Worm (Caenorhabditis elegans) whole organism, young adult: ENCODE results near the gene Y52E8A.1.
A peak's percentile ranks its signal among the peaks of the same experiment; 100 is the strongest.

Experiments used
- B0035.1 ChIP-seq: sonication (generic microtip); optimal IDR thresholded peaks from 2 replicates; lab custom pipeline; 2016; ENCODE audit warnings: missing genetic modification characterization, mild to moderate bottlenecking, missing compliant biosample characterization, missing genotype, missing genetic modification reagents
- F10E7.11 ChIP-seq: sonication (generic microtip); optimal IDR thresholded peaks from 2 replicates; lab custom pipeline; 2017; ENCODE audit warnings: mild to moderate bottlenecking, missing genetic modification characterization, moderate library complexity, missing compliant biosample characterization
- F33H1.4 ChIP-seq: fragments of 200-800 bp; sonication (Bioruptor generic); IDR thresholded peaks from 2 replicates; pipeline ENCODE4 v1.3.6; 2022; ENCODE audit warnings: missing genetic modification reagents, missing genetic modification characterization, missing compliant biosample characterization
- F39B2.1 ChIP-seq: fragments of 200-800 bp; sonication (Bioruptor generic); IDR thresholded peaks from 2 replicates; pipeline ENCODE4 v1.3.6; 2022; ENCODE audit warnings: missing genetic modification reagents, missing genetic modification characterization, missing compliant biosample characterization
- F49E8.2 ChIP-seq: sonication (generic microtip); optimal IDR thresholded peaks from 3 replicates; lab custom pipeline; 2017; ENCODE audit warnings: missing genetic modification characterization, mild to moderate bottlenecking, missing compliant biosample characterization, antibody characterized with exemption, moderate library complexity; ENCODE audit not compliant: insufficient read depth
- F52B5.7 ChIP-seq: sonication (generic microtip); optimal IDR thresholded peaks from 2 replicates; lab custom pipeline; 2016; ENCODE audit warnings: mild to moderate bottlenecking, missing genetic modification characterization, missing compliant biosample characterization
- F57C9.4 ChIP-seq: sonication (generic microtip); optimal IDR thresholded peaks from 2 replicates; lab custom pipeline; 2017; ENCODE audit warnings: mild to moderate bottlenecking, missing genetic modification characterization, missing compliant biosample characterization
- K11D2.4 ChIP-seq: fragments of 200-800 bp; sonication (Bioruptor generic); IDR thresholded peaks from 2 replicates; pipeline ENCODE4 v1.3.6; 2022; ENCODE audit warnings: missing genetic modification reagents, missing genetic modification characterization, missing compliant biosample characterization
- K12H6.12 ChIP-seq: fragments of 200-800 bp; sonication (Bioruptor generic); optimal IDR thresholded peaks from 2 replicates; lab custom pipeline; 2018; ENCODE audit warnings: mild to moderate bottlenecking, missing genetic modification characterization, missing compliant biosample characterization
- T26A5.8 ChIP-seq: sonication (generic microtip); optimal IDR thresholded peaks from 2 replicates; lab custom pipeline; 2016; ENCODE audit warnings: missing genetic modification characterization, missing compliant biosample characterization
- Y67H2A.10 ChIP-seq: fragments of 200-800 bp; sonication (Bioruptor generic); conservative IDR thresholded peaks from 2 replicates; pipeline ENCODE4 v1.3.6; 2022; ENCODE audit warnings: missing genetic modification reagents, missing genetic modification characterization, missing compliant biosample characterization
- Y79H2A.3 ChIP-seq: fragments of 200-800 bp; sonication (Bioruptor generic); conservative IDR thresholded peaks from 2 replicates; pipeline ENCODE4 v1.3.6; 2022; ENCODE audit warnings: missing genetic modification reagents, missing genetic modification characterization, missing compliant biosample characterization
- Y95B8A.8 ChIP-seq: fragments of 200-800 bp; sonication (Bioruptor generic); IDR thresholded peaks from 2 replicates; pipeline ENCODE4 v1.3.6; 2022; ENCODE audit warnings: missing genetic modification reagents, missing genetic modification characterization, missing compliant biosample characterization
- ZK185.1 ChIP-seq: sonication (generic microtip); optimal IDR thresholded peaks from 2 replicates; lab custom pipeline; 2016; ENCODE audit warnings: mild to moderate bottlenecking, missing genetic modification characterization, missing compliant biosample characterization; ENCODE audit not compliant: poor library complexity, severe bottlenecking
- akir-1 ChIP-seq: fragments of 200-800 bp; sonication (Bioruptor generic); optimal IDR thresholded peaks from 2 replicates; lab custom pipeline; 2018; ENCODE audit warnings: mild to moderate bottlenecking, missing genetic modification characterization, moderate library complexity, missing compliant biosample characterization
- attf-3 ChIP-seq: fragments of 200-800 bp; sonication (Bioruptor generic); conservative IDR thresholded peaks from 2 replicates; pipeline ENCODE4 v1.3.6; 2022; ENCODE audit warnings: missing genetic modification reagents, missing genetic modification characterization, missing compliant biosample characterization
- bed-2 ChIP-seq: fragments of 200-800 bp; sonication (Bioruptor generic); IDR thresholded peaks from 2 replicates; pipeline ENCODE4 v1.3.6; 2022; ENCODE audit warnings: missing genetic modification reagents, missing genetic modification characterization, missing compliant biosample characterization
- ccch-3 ChIP-seq: fragments of 200-800 bp; sonication (Bioruptor generic); optimal IDR thresholded peaks from 2 replicates; lab custom pipeline; 2018; ENCODE audit warnings: mild to moderate bottlenecking, missing genetic modification characterization, missing compliant biosample characterization
- ceh-40 ChIP-seq: fragments of 200-800 bp; sonication (Bioruptor generic); IDR thresholded peaks from 2 replicates; pipeline ENCODE4 v1.3.6; 2022; ENCODE audit warnings: missing genetic modification characterization, missing compliant biosample characterization
- ceh-79 ChIP-seq: sonication (generic microtip); optimal IDR thresholded peaks from 2 replicates; lab custom pipeline; 2017; ENCODE audit warnings: mild to moderate bottlenecking, missing genetic modification characterization, missing compliant biosample characterization
- ceh-91 ChIP-seq: fragments of 200-800 bp; sonication (Bioruptor generic); IDR thresholded peaks from 2 replicates; pipeline ENCODE4 v1.3.6; 2022; ENCODE audit warnings: missing genetic modification reagents, missing genetic modification characterization, missing compliant biosample characterization
- chd-7 ChIP-seq: sonication (generic microtip); optimal IDR thresholded peaks from 2 replicates; lab custom pipeline; 2016; ENCODE audit warnings: mild to moderate bottlenecking, missing genetic modification characterization, moderate library complexity, missing compliant biosample characterization
- dox-1 ChIP-seq: fragments of 200-800 bp; sonication (Bioruptor generic); IDR thresholded peaks from 2 replicates; pipeline ENCODE4 v1.3.6; 2022; ENCODE audit warnings: missing genetic modification reagents, missing genetic modification characterization, missing compliant biosample characterization
- efl-1 ChIP-seq: fragments of 150-350 bp; optimal IDR thresholded peaks from 2 replicates; lab custom pipeline; 2014; ENCODE audit warnings: missing biosample characterization, missing genetic modification reagents, missing genetic modification characterization
- egl-18 ChIP-seq: fragments of 200-800 bp; sonication (Bioruptor generic); IDR thresholded peaks from 2 replicates; pipeline ENCODE4 v1.3.6; 2022; ENCODE audit warnings: missing genetic modification reagents, missing genetic modification characterization, missing compliant biosample characterization
- egrh-3 ChIP-seq: fragments of 200-800 bp; sonication (Bioruptor generic); IDR thresholded peaks from 2 replicates; pipeline ENCODE4 v1.3.6; 2022; ENCODE audit warnings: missing genetic modification reagents, missing genetic modification characterization, missing compliant biosample characterization
- ets-4 ChIP-seq: fragments of 200-800 bp; sonication (Bioruptor generic); optimal IDR thresholded peaks from 2 replicates; lab custom pipeline; 2018; ENCODE audit warnings: mild to moderate bottlenecking, missing genetic modification characterization, missing compliant biosample characterization
- gei-17 ChIP-seq: fragments of 200-800 bp; sonication (Bioruptor generic); optimal IDR thresholded peaks from 2 replicates; lab custom pipeline; 2018; ENCODE audit warnings: mild to moderate bottlenecking, missing genetic modification characterization, missing compliant biosample characterization
- him-1 ChIP-seq: sonication (generic microtip); optimal IDR thresholded peaks from 2 replicates; lab custom pipeline; 2016; ENCODE audit warnings: missing genotype, missing genetic modification reagents, missing genetic modification characterization, missing compliant biosample characterization
- hrde-1 ChIP-seq: sonication (generic microtip); optimal IDR thresholded peaks from 2 replicates; lab custom pipeline; 2016; ENCODE audit warnings: missing genetic modification characterization, mild to moderate bottlenecking, missing compliant biosample characterization, moderate library complexity, missing genotype, missing genetic modification reagents, borderline replicate concordance
- hsf-1 ChIP-seq: fragments of 200-800 bp; sonication (Bioruptor generic); IDR thresholded peaks from 2 replicates; pipeline ENCODE4 v1.3.6; 2022; ENCODE audit warnings: missing genetic modification reagents, missing genetic modification characterization, missing compliant biosample characterization
- let-607 ChIP-seq, 2 experiments: fragments of 200-800 bp in 1 of 2; sonication (Bioruptor generic) in 1 of 2; sonication (generic microtip) in 1 of 2; optimal IDR thresholded peaks; 2 replicates each; lab custom pipeline; 2016 to 2018; ENCODE audit warnings: mild to moderate bottlenecking in 2 of 2, missing compliant biosample characterization in 2 of 2, missing genetic modification characterization in 2 of 2, moderate library complexity in 2 of 2, missing genotype in 1 of 2
- lin-35 ChIP-seq, 3 experiments: fragments of 150-350 bp in 2 of 3; sonication (generic microtip) in 1 of 3; optimal IDR thresholded peaks; 2 replicates each; lab custom pipeline; 2014 to 2018; ENCODE audit warnings: missing biosample characterization in 3 of 3, missing genetic modification characterization in 3 of 3, missing genetic modification reagents in 3 of 3
- lin-40 ChIP-seq: sonication (generic microtip); optimal IDR thresholded peaks from 2 replicates; lab custom pipeline; 2016; ENCODE audit warnings: missing genetic modification characterization, mild to moderate bottlenecking, missing compliant biosample characterization, missing genotype, missing genetic modification reagents
- lsl-1 ChIP-seq: fragments of 200-800 bp; sonication (Bioruptor generic); optimal IDR thresholded peaks from 2 replicates; lab custom pipeline; 2018; ENCODE audit warnings: mild to moderate bottlenecking, missing genetic modification characterization, moderate library complexity, missing compliant biosample characterization
- madf-10 ChIP-seq: sonication (generic microtip); optimal IDR thresholded peaks from 2 replicates; lab custom pipeline; 2016; ENCODE audit warnings: mild to moderate bottlenecking, missing genetic modification characterization, missing compliant biosample characterization
- madf-3 ChIP-seq: fragments of 200-800 bp; sonication (Bioruptor generic); IDR thresholded peaks from 2 replicates; pipeline ENCODE4 v1.3.6; 2022; ENCODE audit warnings: missing genetic modification reagents, missing genetic modification characterization, missing compliant biosample characterization
- nfyb-1 ChIP-seq: fragments of 200-800 bp; sonication (Bioruptor generic); IDR thresholded peaks from 2 replicates; pipeline ENCODE4 v1.3.6; 2022; ENCODE audit warnings: missing genetic modification reagents, missing genetic modification characterization, missing compliant biosample characterization
- nhr-80 ChIP-seq: sonication (generic microtip); optimal IDR thresholded peaks from 2 replicates; lab custom pipeline; 2016; ENCODE audit warnings: missing genetic modification characterization, missing compliant biosample characterization
- pbrm-1 ChIP-seq: fragments of 200-800 bp; sonication (Bioruptor generic); IDR thresholded peaks from 2 replicates; pipeline ENCODE4 v1.3.6; 2022; ENCODE audit warnings: missing genetic modification reagents, missing genetic modification characterization, missing compliant biosample characterization
- rcor-1 ChIP-seq: fragments of 200-800 bp; sonication (Bioruptor generic); IDR thresholded peaks from 2 replicates; pipeline ENCODE4 v1.3.6; 2022; ENCODE audit warnings: missing genetic modification reagents, missing genetic modification characterization, missing compliant biosample characterization
- snpc-4 ChIP-seq, 5 experiments: fragments of 150-350 bp in 1 of 5; sonication (generic microtip) in 4 of 5; optimal IDR thresholded peaks; 2 replicates each; lab custom pipeline; 2014 to 2018; ENCODE audit warnings: missing genetic modification characterization in 5 of 5, missing biosample characterization in 3 of 5, antibody characterized with exemption in 2 of 5, mild to moderate bottlenecking in 2 of 5, missing compliant biosample characterization in 2 of 5, missing genotype in 2 of 5, moderate library complexity in 2 of 5, missing genetic modification reagents in 1 of 5
- tbx-9 ChIP-seq: sonication (generic microtip); optimal IDR thresholded peaks from 2 replicates; lab custom pipeline; 2016; ENCODE audit warnings: borderline replicate concordance, missing genetic modification characterization, inconsistent platforms, missing compliant biosample characterization
- unc-62 ChIP-seq: fragments of 150-350 bp; optimal IDR thresholded peaks from 2 replicates; lab custom pipeline; 2014; ENCODE audit warnings: missing biosample characterization, missing genetic modification reagents, missing genetic modification characterization
- zim-3 ChIP-seq: sonication (generic microtip); optimal IDR thresholded peaks from 2 replicates; lab custom pipeline; 2017; ENCODE audit warnings: mild to moderate bottlenecking, missing genetic modification characterization, moderate library complexity, missing compliant biosample characterization
- ztf-25 ChIP-seq: fragments of 200-800 bp; sonication (Bioruptor generic); IDR thresholded peaks from 2 replicates; pipeline ENCODE4 v1.3.6; 2022; ENCODE audit warnings: missing genetic modification reagents, missing genetic modification characterization, missing compliant biosample characterization
- ztf-3 ChIP-seq: fragments of 200-800 bp; sonication (Bioruptor generic); optimal IDR thresholded peaks from 2 replicates; lab custom pipeline; 2018; ENCODE audit warnings: mild to moderate bottlenecking, missing genetic modification characterization, missing compliant biosample characterization

The Y52E8A.1 gene

ce11 chrII:4299227-4299703 lies 22.6 kb upstream of the Y52E8A.1 start, which contains the start of gene sco-1 (continued):
- TF ChIP-seq lin-35 (GFP tag; optimal IDR thresholded peaks at IDR 0.05; lab: Kevin White, UChicago) (peak; percentile 19 to 88 (median 28)), nhr-80 (tag; lab: Kevin White, UChicago) (peak; percentile 29), akir-1 (GFP tag; lab: Kevin White, UChicago) (peak; percentile 53), hsf-1 (GFP tag; lab: Robert Waterston, UW) (peak; percentile 61; the same call in 1 of the 2 replicates), hrde-1 (tag; lab: Kevin White, UChicago) (no peak), ccch-3 (GFP tag; lab: Kevin White, UChicago) (peak; percentile 55), F33H1.4 (GFP tag; lab: Robert Waterston, UW) (peak; percentile 100), F39B2.1 (GFP tag; lab: Robert Waterston, UW) (no peak), F52B5.7 (no peak), lin-40 (tag; lab: Kevin White, UChicago) (peak; percentile 93), K11D2.4 (GFP tag; lab: Robert Waterston, UW) (peak; percentile 96), ceh-79 (no peak), ets-4 (no peak), ceh-40 (no peak), madf-10 (tag; lab: Kevin White, UChicago) (peak; percentile 75), T26A5.8 (tag; lab: Kevin White, UChicago) (no peak), madf-3 (GFP tag; lab: Robert Waterston, UW) (peak; percentile 90), dox-1 (GFP tag; lab: Robert Waterston, UW) (peak; percentile 95), ztf-25 (peak; percentile 84), chd-7 (tag; lab: Kevin White, UChicago) (peak; percentile 56), nfyb-1 (GFP tag; lab: Robert Waterston, UW) (peak; percentile 95), attf-3 (GFP tag; lab: Robert Waterston, UW) (peak; percentile 73), zim-3 (peak; percentile 54), Y95B8A.8 (GFP tag; lab: Robert Waterston, UW) (peak; percentile 85), F49E8.2 (tag; lab: Kevin White, UChicago) (peak; percentile 1), tbx-9 (tag; lab: Kevin White, UChicago) (no peak), rcor-1 (peak; percentile 91), bed-2 (peak; percentile 95), snpc-4 (GFP tag; optimal IDR thresholded peaks at IDR 0.05; lab: Kevin White, UChicago) (peak; percentile 35), snpc-4 (tag; optimal IDR thresholded peaks at IDR 0.05; lab: Kevin White, UChicago) (peak in 3 of 4 experiments; percentile 49 to 68 (median 54)), efl-1 (GFP tag; lab: Kevin White, UChicago) (peak; percentile 59), F57C9.4 (no peak), him-1 (tag; lab: Kevin White, UChicago) (peak; percentile 13), ZK185.1 (tag; lab: Kevin White, UChicago) (no peak), egl-18 (0 out of 2 replicates have a peak, but pooled peaks have one; percentile 29), pbrm-1 (GFP tag; lab: Robert Waterston, UW) (peak; percentile 89), unc-62 (GFP tag; lab: Kevin White, UChicago) (no peak), K12H6.12 (tag; lab: Kevin White, UChicago) (peak; percentile 83), ztf-3 (GFP tag; lab: Kevin White, UChicago) (no peak), lsl-1 (peak; percentile 79), ceh-91 (GFP tag; lab: Robert Waterston, UW) (peak; percentile 91), Y67H2A.10 (peak; percentile 72; the same call in 1 of the 2 replicates), gei-17 (peak; percentile 56), B0035.1 (tag; lab: Kevin White, UChicago) (no peak), egrh-3 (GFP tag; lab: Robert Waterston, UW) (peak; percentile 60), F10E7.11 (tag; lab: Kevin White, UChicago) (no peak), Y79H2A.3 (peak; percentile 70; the same call in 1 of the 2 replicates), let-607 (tag; optimal IDR thresholded peaks at IDR 0.05; lab: Kevin White, UChicago) (peak; percentile 53 to 62)
